Fruit fly (Drosophila melanogaster) whole organism, embryonic: ENCODE data around the gene Fst.
A peak's percentile ranks its signal among the peaks of the same experiment; 100 is the strongest.

Experiments used
- Atf3 ChIP-seq: fragments of 200-800 bp; sonication (Bioruptor generic); optimal IDR thresholded peaks from 3 replicates; lab custom pipeline; 2016; ENCODE audit warnings: missing biosample characterization, missing genetic modification characterization
- Atf6 ChIP-seq: fragments of 200-800 bp; sonication (Bioruptor generic); IDR thresholded peaks from 2 replicates; pipeline ENCODE4 v1.3.6; 2022; ENCODE audit warnings: missing biosample characterization, missing genetic modification characterization
- B-H1 ChIP-seq: fragments of 200-800 bp; sonication (Bioruptor generic); IDR thresholded peaks from 3 replicates; pipeline ENCODE4 v1.3.6; 2022; ENCODE audit warnings: missing biosample characterization, missing genetic modification characterization
- CG10979 ChIP-seq: fragments of 200-800 bp; sonication (Bioruptor generic); optimal IDR thresholded peaks from 2 replicates; lab custom pipeline; 2018; ENCODE audit warnings: missing biosample characterization, mild to moderate bottlenecking, missing genetic modification characterization, moderate library complexity
- CG11398 ChIP-seq: fragments of 200-800 bp; sonication (Bioruptor generic); optimal IDR thresholded peaks from 2 replicates; lab custom pipeline; 2016; ENCODE audit warnings: missing biosample characterization, missing genetic modification characterization
- CG12391 ChIP-seq: fragments of 200-800 bp; sonication (Bioruptor generic); optimal IDR thresholded peaks from 3 replicates; lab custom pipeline; 2018; ENCODE audit warnings: missing biosample characterization, mild to moderate bottlenecking, missing genetic modification characterization, moderate library complexity
- CG14965 ChIP-seq: fragments of 200-800 bp; sonication (Bioruptor generic); optimal IDR thresholded peaks from 2 replicates; lab custom pipeline; 2016; ENCODE audit warnings: missing biosample characterization, missing genetic modification characterization, borderline replicate concordance
- CG15011 ChIP-seq: fragments of 200-800 bp; sonication (Bioruptor generic); optimal IDR thresholded peaks from 3 replicates; lab custom pipeline; 2018; ENCODE audit warnings: missing biosample characterization, mild to moderate bottlenecking, missing genetic modification characterization
- CG1529 ChIP-seq: fragments of 200-800 bp; sonication (Bioruptor generic); optimal IDR thresholded peaks from 3 replicates; lab custom pipeline; 2018; ENCODE audit warnings: missing biosample characterization, missing genetic modification characterization
- CG1647 ChIP-seq: fragments of 200-800 bp; sonication (Bioruptor generic); optimal IDR thresholded peaks from 3 replicates; lab custom pipeline; 2016; ENCODE audit warnings: missing biosample characterization, missing genetic modification characterization
- CG2712 ChIP-seq: fragments of 200-800 bp; optimal IDR thresholded peaks from 3 replicates; lab custom pipeline; 2019; ENCODE audit warnings: missing biosample characterization, mild to moderate bottlenecking, missing genetic modification characterization, moderate library complexity
- CG32767 ChIP-seq: fragments of 200-800 bp; sonication (Bioruptor generic); IDR thresholded peaks from 2 replicates; pipeline ENCODE4 v1.3.6; 2022; ENCODE audit warnings: missing biosample characterization, missing genetic modification characterization
- CG4820 ChIP-seq: fragments of 200-800 bp; sonication (Bioruptor generic); optimal IDR thresholded peaks from 3 replicates; lab custom pipeline; 2016; ENCODE audit warnings: missing biosample characterization, missing genetic modification characterization
- CG4854 ChIP-seq: fragments of 200-800 bp; sonication (Bioruptor generic); optimal IDR thresholded peaks from 2 replicates; lab custom pipeline; 2016; ENCODE audit warnings: missing biosample characterization, missing genetic modification characterization, inconsistent platforms
- CG6175 ChIP-seq: fragments of 200-800 bp; sonication (Bioruptor generic); IDR thresholded peaks from 3 replicates; pipeline ENCODE4 v1.3.6; 2022; ENCODE audit warnings: missing biosample characterization, missing genetic modification characterization
- CG6765 ChIP-seq: fragments of 200-800 bp; sonication (Bioruptor generic); optimal IDR thresholded peaks from 3 replicates; lab custom pipeline; 2017; ENCODE audit warnings: missing biosample characterization, mild to moderate bottlenecking, missing genetic modification characterization
- CG6791 ChIP-seq: fragments of 200-800 bp; sonication (Bioruptor generic); IDR thresholded peaks from 3 replicates; pipeline ENCODE4 v1.3.6; 2022; ENCODE audit warnings: missing biosample characterization, missing genetic modification characterization; ENCODE audit not compliant: partially characterized antibody
- CG8944 ChIP-seq: fragments of 200-800 bp; sonication (Bioruptor generic); optimal IDR thresholded peaks from 3 replicates; lab custom pipeline; 2016; ENCODE audit warnings: missing biosample characterization, missing genetic modification characterization
- Camta ChIP-seq: fragments of 200-800 bp; sonication (Bioruptor generic); optimal IDR thresholded peaks from 2 replicates; lab custom pipeline; 2016; ENCODE audit warnings: missing biosample characterization, missing genetic modification characterization
- CoRest ChIP-seq: fragments of 200-800 bp; sonication (Bioruptor generic); optimal IDR thresholded peaks from 3 replicates; lab custom pipeline; 2018; ENCODE audit warnings: missing biosample characterization, mild to moderate bottlenecking, missing genetic modification characterization, moderate library complexity
- Ets97D ChIP-seq: fragments of 200-800 bp; sonication (Bioruptor generic); optimal IDR thresholded peaks from 3 replicates; lab custom pipeline; 2016; ENCODE audit warnings: missing biosample characterization, missing genetic modification characterization
- HLH3B ChIP-seq: fragments of 200-800 bp; sonication (Bioruptor generic); IDR thresholded peaks from 2 replicates; pipeline ENCODE4 v1.3.6; 2022; ENCODE audit warnings: missing biosample characterization, missing genetic modification characterization
- HLH54F ChIP-seq: fragments of 200-800 bp; sonication (Bioruptor generic); optimal IDR thresholded peaks from 3 replicates; lab custom pipeline; 2016; ENCODE audit warnings: missing biosample characterization, missing genetic modification characterization
- Hmx ChIP-seq: fragments of 200-800 bp; sonication (Bioruptor generic); optimal IDR thresholded peaks from 2 replicates; lab custom pipeline; 2016; ENCODE audit warnings: missing biosample characterization, missing genetic modification characterization
- MESR4 ChIP-seq: fragments of 200-800 bp; sonication (Bioruptor generic); optimal IDR thresholded peaks from 2 replicates; lab custom pipeline; 2018; ENCODE audit warnings: missing biosample characterization, mild to moderate bottlenecking, missing genetic modification characterization, moderate library complexity
- Med ChIP-seq: fragments of 200-800 bp; sonication (Bioruptor generic); peaks from one replicate; lab custom pipeline; 2016; ENCODE audit warnings: missing biosample characterization, missing genetic modification characterization, mild to moderate bottlenecking, inconsistent platforms, moderate library complexity
- Neu2 ChIP-seq: fragments of 200-800 bp; sonication (Bioruptor generic); optimal IDR thresholded peaks from 3 replicates; lab custom pipeline; 2016; ENCODE audit warnings: missing biosample characterization, missing genetic modification characterization, borderline replicate concordance
- Nf-YA ChIP-seq: fragments of 200-800 bp; sonication (Bioruptor generic); IDR thresholded peaks from 2 replicates; pipeline ENCODE4 v1.3.6; 2022; ENCODE audit warnings: missing biosample characterization, missing genetic modification characterization
- Nf-YB ChIP-seq: fragments of 200-800 bp; sonication (Bioruptor generic); optimal IDR thresholded peaks from 3 replicates; lab custom pipeline; 2019; ENCODE audit warnings: missing biosample characterization, mild to moderate bottlenecking, missing genetic modification characterization, moderate library complexity
- Poxn ChIP-seq: fragments of 200-800 bp; sonication (Bioruptor generic); IDR thresholded peaks from 2 replicates; pipeline ENCODE4 v1.3.6; 2022; ENCODE audit warnings: missing biosample characterization, missing genetic modification characterization
- Ravus ChIP-seq: fragments of 200-800 bp; sonication (Bioruptor generic); IDR thresholded peaks from 2 replicates; pipeline ENCODE4 v1.3.6; 2022; ENCODE audit warnings: missing biosample characterization, missing genetic modification characterization
- Sry-δ ChIP-seq: fragments of 200-800 bp; sonication (Bioruptor generic); optimal IDR thresholded peaks from 2 replicates; lab custom pipeline; 2016; ENCODE audit warnings: missing biosample characterization, missing genetic modification characterization
- Xbp1 ChIP-seq: fragments of 200-800 bp; sonication (Bioruptor generic); optimal IDR thresholded peaks from 3 replicates; lab custom pipeline; 2016; ENCODE audit warnings: missing biosample characterization, mild to moderate bottlenecking, missing genetic modification characterization
- abd-A ChIP-seq: fragments of 200-800 bp; sonication (Bioruptor generic); optimal IDR thresholded peaks from 3 replicates; lab custom pipeline; 2019; ENCODE audit warnings: missing biosample characterization, mild to moderate bottlenecking, missing genetic modification characterization, moderate library complexity
- ac ChIP-seq: fragments of 200-800 bp; sonication (Bioruptor generic); optimal IDR thresholded peaks from 3 replicates; lab custom pipeline; 2017; ENCODE audit warnings: missing biosample characterization, mild to moderate bottlenecking, missing genetic modification characterization
- aop ChIP-seq: fragments of 200-800 bp; sonication (Bioruptor generic); IDR thresholded peaks from 2 replicates; pipeline ENCODE4 v1.3.6; 2022; ENCODE audit warnings: missing biosample characterization, missing genetic modification characterization
- bbx ChIP-seq: fragments of 200-800 bp; sonication (Bioruptor generic); IDR thresholded peaks from 2 replicates; pipeline ENCODE4 v1.3.6; 2022; ENCODE audit warnings: missing biosample characterization, missing genetic modification characterization; ENCODE audit not compliant: partially characterized antibody
- cg ChIP-seq: fragments of 200-800 bp; sonication (Bioruptor generic); optimal IDR thresholded peaks from 3 replicates; lab custom pipeline; 2019; ENCODE audit warnings: missing biosample characterization, mild to moderate bottlenecking, missing genetic modification characterization, moderate library complexity
- danr ChIP-seq: fragments of 200-800 bp; sonication (Bioruptor generic); IDR thresholded peaks from 2 replicates; pipeline ENCODE4 v1.3.6; 2022; ENCODE audit warnings: missing biosample characterization, missing genetic modification characterization
- en ChIP-seq: fragments of 200-800 bp; sonication (Bioruptor generic); optimal IDR thresholded peaks from 2 replicates; lab custom pipeline; 2016; ENCODE audit warnings: missing biosample characterization, missing genetic modification characterization
- ewg ChIP-seq: fragments of 200-800 bp; sonication (Bioruptor generic); optimal IDR thresholded peaks from 3 replicates; lab custom pipeline; 2017; ENCODE audit warnings: mild to moderate bottlenecking, missing biosample characterization, missing genetic modification reagents, missing genetic modification characterization
- gfzf ChIP-seq: fragments of 200-800 bp; sonication (Bioruptor generic); optimal IDR thresholded peaks from 2 replicates; lab custom pipeline; 2016; ENCODE audit warnings: missing biosample characterization, mild to moderate bottlenecking, missing genetic modification characterization, moderate library complexity
- gsb ChIP-seq: fragments of 200-800 bp; sonication (Bioruptor generic); IDR thresholded peaks from 2 replicates; pipeline ENCODE4 v1.3.6; 2022; ENCODE audit warnings: missing biosample characterization, missing genetic modification characterization
- jigr1 ChIP-seq: fragments of 200-800 bp; sonication (Bioruptor generic); IDR thresholded peaks from 3 replicates; pipeline ENCODE4 v1.3.6; 2022; ENCODE audit warnings: missing biosample characterization, missing genetic modification characterization
- lov ChIP-seq, 2 experiments: fragments of 200-800 bp in 1 of 2; fragments of >200 bp in 1 of 2; sonication (Bioruptor generic) in 1 of 2; IDR thresholded peaks in 1 of 2; optimal IDR thresholded peaks in 1 of 2; 2 replicates in 1 of 2; 3 replicates in 1 of 2; pipeline versions ENCODE4 v1.3.6 to Lab custom; 2017 to 2022; ENCODE audit warnings: missing biosample characterization in 1 of 2, missing genetic modification characterization in 1 of 2
- nmo ChIP-seq: fragments of 200-800 bp; sonication (Bioruptor generic); optimal IDR thresholded peaks from 2 replicates; lab custom pipeline; 2018; ENCODE audit warnings: missing biosample characterization, mild to moderate bottlenecking, missing genetic modification characterization, moderate library complexity
- psq ChIP-seq: fragments of 200-800 bp; sonication (Bioruptor generic); optimal IDR thresholded peaks from 2 replicates; lab custom pipeline; 2017; ENCODE audit warnings: missing biosample characterization, missing genetic modification characterization
- sd ChIP-seq: fragments of 200-800 bp; sonication (Bioruptor generic); optimal IDR thresholded peaks from 3 replicates; lab custom pipeline; 2018; ENCODE audit warnings: missing biosample characterization, mild to moderate bottlenecking, missing genetic modification characterization, moderate library complexity
- sqz ChIP-seq: fragments of 200-800 bp; sonication (Bioruptor generic); optimal IDR thresholded peaks from 3 replicates; lab custom pipeline; 2018; ENCODE audit warnings: missing biosample characterization, mild to moderate bottlenecking, missing genetic modification characterization
- zfh1 ChIP-seq: fragments of 200-800 bp; sonication (Bioruptor generic); IDR thresholded peaks from 3 replicates; pipeline ENCODE4 v1.3.6; 2022; ENCODE audit warnings: missing biosample characterization, missing genetic modification characterization

Fst gene

DNA sequence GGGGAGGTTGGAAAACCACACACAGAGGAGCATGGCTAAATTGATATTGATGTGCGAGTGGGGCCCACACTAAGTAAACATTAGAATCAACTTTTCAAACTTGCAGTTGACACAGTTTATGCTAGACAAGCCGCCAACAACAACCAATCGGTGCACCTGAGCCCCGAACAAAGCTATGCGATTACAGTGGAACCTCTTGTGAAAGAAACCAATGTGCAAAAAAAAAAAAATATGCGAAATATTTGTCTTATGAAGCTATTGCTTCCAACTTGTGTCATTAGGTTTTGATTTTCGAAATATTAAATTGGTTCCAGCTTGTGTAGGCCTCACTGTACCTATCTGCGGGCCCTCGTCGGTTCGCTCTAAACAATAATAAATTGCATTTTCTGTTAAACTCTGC, 27.6 kb downstream of the Fst start (continued):
- peak; percentile 77 for TF ChIP-seq CG10979 (tag; lab: Kevin White, UChicago)
- TF ChIP-seq HLH3B (GFP tag; lab: Robert Waterston, UW) = peak; percentile 86
- no peak for TF ChIP-seq MESR4
- TF ChIP-seq cg = no peak
- peak; percentile 20 for TF ChIP-seq sd (tag; lab: Kevin White, UChicago)
- peak; percentile 95 for TF ChIP-seq Med (GFP tag; lab: Kevin White, UChicago)
- no peak for TF ChIP-seq CG15011
- peak; percentile 44 for TF ChIP-seq CG8944 (GFP tag; lab: Kevin White, UChicago)
- TF ChIP-seq CG14965 = no peak
- TF ChIP-seq aop (GFP tag; lab: Robert Waterston, UW) = peak; percentile 69; the same call in 1 of the 2 replicates
- no peak for TF ChIP-seq Poxn (GFP tag; lab: Robert Waterston, UW)
- TF ChIP-seq psq (GFP tag; lab: Kevin White, UChicago) = no peak
- peak; percentile 93 for TF ChIP-seq zfh1
- TF ChIP-seq Nf-YB = peak; percentile 44
- TF ChIP-seq lov (optimal IDR thresholded peaks at IDR 0.05; lab: Kevin White, UChicago) = no peak
- TF ChIP-seq lov (GFP tag; IDR thresholded peaks at IDR 0.05; lab: Robert Waterston, UW) = peak; percentile 81; the same call in 2 of the 3 replicates
- TF ChIP-seq CG1529 (GFP tag; lab: Kevin White, UChicago) = peak; percentile 62
- TF ChIP-seq CG32767 = peak; percentile 76
- TF ChIP-seq Atf6 (GFP tag; lab: Robert Waterston, UW) = peak; percentile 49; the same call in 1 of the 2 replicates
- TF ChIP-seq CG6765 (GFP tag; lab: Kevin White, UChicago) = no peak
- peak; percentile 81 for TF ChIP-seq CG4820 (GFP tag; lab: Kevin White, UChicago)
- 0 out of 3 replicates have a peak, but pooled peaks have one; percentile 61 for TF ChIP-seq CG6175 (GFP tag; lab: Robert Waterston, UW)
- TF ChIP-seq Neu2 (GFP tag; lab: Kevin White, UChicago) = peak; percentile 24
- peak; percentile 66 for TF ChIP-seq CoRest (tag; lab: Kevin White, UChicago)
- peak; percentile 25 for TF ChIP-seq ac (GFP tag; lab: Kevin White, UChicago)
- TF ChIP-seq CG11398 (GFP tag; lab: Kevin White, UChicago) = peak; percentile 51
- peak; percentile 64 for TF ChIP-seq ewg (GFP tag; lab: Kevin White, UChicago)
- no peak for TF ChIP-seq bbx
- no peak for TF ChIP-seq gsb (GFP tag; lab: Robert Waterston, UW)
- no peak for TF ChIP-seq abd-A
- no peak for TF ChIP-seq CG6791 (GFP tag; lab: Robert Waterston, UW)
- peak; percentile 72 for TF ChIP-seq CG12391
- peak; percentile 27 for TF ChIP-seq Sry-δ (GFP tag; lab: Kevin White, UChicago)
- no peak for TF ChIP-seq CG4854 (GFP tag; lab: Kevin White, UChicago)
- peak; percentile 62 for TF ChIP-seq CG2712 (tag; lab: Kevin White, UChicago)
- TF ChIP-seq B-H1 = peak; percentile 61
- peak; percentile 82 for TF ChIP-seq Xbp1 (GFP tag; lab: Kevin White, UChicago)
- TF ChIP-seq HLH54F (GFP tag; lab: Kevin White, UChicago) = peak; percentile 19
- peak; percentile 81 for TF ChIP-seq nmo (GFP tag; lab: Kevin White, UChicago)
- peak; percentile 21 for TF ChIP-seq sqz (GFP tag; lab: Kevin White, UChicago)
- peak; percentile 68 for TF ChIP-seq Atf3 (GFP tag; lab: Kevin White, UChicago)
- no peak for TF ChIP-seq Ravus (GFP tag; lab: Robert Waterston, UW)
- peak; percentile 12 for TF ChIP-seq Ets97D (GFP tag; lab: Kevin White, UChicago)
- TF ChIP-seq en (GFP tag; lab: Kevin White, UChicago) = peak; percentile 61
- TF ChIP-seq danr (GFP tag; lab: Robert Waterston, UW) = peak; percentile 67
- TF ChIP-seq gfzf (GFP tag; lab: Kevin White, UChicago) = no peak
- no peak for TF ChIP-seq Hmx (GFP tag; lab: Kevin White, UChicago)
- TF ChIP-seq Camta = peak; percentile 73
- TF ChIP-seq Nf-YA (GFP tag; lab: Robert Waterston, UW) = peak; percentile 76
- peak; percentile 49; the same call in 1 of the 3 replicates for TF ChIP-seq jigr1 (GFP tag; lab: Robert Waterston, UW)
- TF ChIP-seq CG1647 (GFP tag; lab: Kevin White, UChicago) = peak; percentile 62
